Fruit fly (Drosophila melanogaster) whole organism, pupa: ENCODE results near the gene path.

Experiments
- CG13204 ChIP-seq: fragments of 200-800 bp; sonication (Bioruptor generic); optimal IDR thresholded peaks from 2 replicates; lab custom pipeline; 2018; ENCODE audit warnings: missing biosample characterization, mild to moderate bottlenecking, missing genetic modification characterization, moderate library complexity
- CG15710 ChIP-seq: fragments of 200-800 bp; sonication (Bioruptor generic); optimal IDR thresholded peaks from 2 replicates; lab custom pipeline; 2018; ENCODE audit warnings: missing biosample characterization, mild to moderate bottlenecking, missing genetic modification characterization, moderate library complexity
- CG4496 ChIP-seq: fragments of 200-800 bp; sonication (Bioruptor generic); IDR thresholded peaks from 3 replicates; pipeline ENCODE4 v1.3.6; 2022; ENCODE audit warnings: missing biosample characterization, missing genetic modification characterization
- CG8159 ChIP-seq: fragments of 200-800 bp; sonication (Bioruptor generic); optimal IDR thresholded peaks from 3 replicates; lab custom pipeline; 2018; ENCODE audit warnings: missing biosample characterization, mild to moderate bottlenecking, missing genetic modification characterization, moderate library complexity
- CG8301 ChIP-seq: fragments of 200-800 bp; sonication (Bioruptor generic); optimal IDR thresholded peaks from 2 replicates; lab custom pipeline; 2018; ENCODE audit warnings: missing biosample characterization, mild to moderate bottlenecking, missing genetic modification characterization
- D1 ChIP-seq: fragments of 200-800 bp; sonication (Bioruptor generic); optimal IDR thresholded peaks from 2 replicates; lab custom pipeline; 2018; ENCODE audit warnings: missing biosample characterization, mild to moderate bottlenecking, missing genetic modification characterization, moderate library complexity
- EcR ChIP-seq: fragments of 200-800 bp; sonication (Bioruptor generic); optimal IDR thresholded peaks from 3 replicates; lab custom pipeline; 2019; ENCODE audit warnings: missing biosample characterization, missing genetic modification characterization, mild to moderate bottlenecking, moderate library complexity, missing genetic modification reagents
- Snoo ChIP-seq: fragments of 200-800 bp; sonication (Bioruptor generic); optimal IDR thresholded peaks from 3 replicates; lab custom pipeline; 2017; ENCODE audit warnings: missing biosample characterization, mild to moderate bottlenecking, missing genetic modification characterization, inconsistent platforms
- gl ChIP-seq: fragments of 200-800 bp; sonication (Bioruptor generic); optimal IDR thresholded peaks from 2 replicates; lab custom pipeline; 2018; ENCODE audit warnings: missing biosample characterization, mild to moderate bottlenecking, missing genetic modification characterization

DNA sequence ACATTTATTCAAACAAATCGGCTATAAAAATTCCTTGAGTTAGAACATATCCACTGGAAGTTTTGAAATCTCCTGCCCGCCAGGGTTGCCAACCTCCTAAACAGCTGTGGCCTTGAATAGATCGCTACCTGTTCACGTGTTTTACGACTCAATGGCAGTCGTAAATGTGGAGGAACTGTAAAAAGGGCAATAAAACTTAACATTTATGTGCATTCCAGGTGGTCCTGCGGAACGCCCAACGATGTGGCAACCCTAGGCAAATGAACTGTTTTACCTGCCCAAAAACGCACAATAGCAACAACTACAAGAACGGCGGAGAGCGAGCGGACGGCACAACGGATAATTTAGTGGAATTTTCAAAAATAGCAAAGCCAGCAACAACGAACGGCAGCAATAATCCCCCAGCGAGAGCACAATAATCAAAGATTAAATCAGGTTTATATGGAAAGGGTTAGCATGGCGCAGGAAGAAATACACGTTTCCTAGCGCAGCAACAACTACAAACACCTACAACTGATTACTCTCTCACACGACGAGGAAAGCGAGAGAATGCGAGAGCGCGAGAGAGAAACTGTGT lies 43.4 kb downstream of the path start:
- no peak for TF ChIP-seq Snoo
- peak; percentile 69; the same call in 2 of the 3 replicates for TF ChIP-seq CG4496
- TF ChIP-seq CG8159: no peak
- TF ChIP-seq CG15710 (tag; lab: Kevin White, UChicago): no peak
- no peak for TF ChIP-seq D1 (tag; lab: Kevin White, UChicago)
- TF ChIP-seq CG13204 (GFP tag; lab: Kevin White, UChicago): no peak
- no peak for TF ChIP-seq CG8301 (tag; lab: Kevin White, UChicago)
- peak; percentile 81 for TF ChIP-seq EcR (GFP tag; lab: Kevin White, UChicago)
- TF ChIP-seq gl: no peak
